Worm (Caenorhabditis elegans): ENCODE data around the gene C50F4.8.

The C50F4.8 gene

DNA sequence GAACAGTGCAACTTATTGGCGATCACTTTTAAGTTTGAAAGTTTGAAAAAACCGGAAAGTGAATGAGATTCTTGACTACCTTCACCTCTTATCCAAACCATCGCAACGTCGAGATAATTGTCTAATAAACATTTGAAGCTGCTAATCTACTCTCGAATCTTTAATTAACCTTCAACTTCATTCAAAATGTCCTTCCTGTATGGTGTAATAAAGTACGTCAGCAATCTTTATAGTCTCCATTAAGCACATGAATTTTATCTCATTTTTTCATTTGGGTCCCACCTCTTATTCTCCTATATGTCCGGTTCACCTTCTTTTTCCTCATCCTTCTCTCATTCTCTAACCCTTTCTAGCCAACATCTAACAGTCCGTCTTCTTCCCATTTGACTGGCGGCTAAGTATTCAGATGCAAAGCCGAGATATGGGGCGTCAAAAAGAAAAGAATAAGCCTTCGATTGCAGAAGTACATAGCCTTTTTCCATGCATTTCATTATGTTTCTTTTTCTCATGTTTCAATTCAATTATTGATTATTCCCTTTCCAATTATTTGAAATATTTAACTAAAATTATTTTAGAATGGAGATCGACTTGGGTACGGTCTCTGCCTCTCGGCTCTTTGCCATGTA lies 17.7 kb downstream of the C50F4.8 start, which contains the start of gene swt-5:
Gene swt-5 (plus strand): TSS at position 576 of the 626 bp plus-strand sequence.
- TF ChIP-seq nhr-25 (tag; optimal IDR thresholded peaks at IDR 0.05) (peak; percentile 65), R02D3.7 (tag; optimal IDR thresholded peaks at IDR 0.05) (no peak), elt-1 (tag; optimal IDR thresholded peaks at IDR 0.05) (peak; percentile 91)

DNA sequence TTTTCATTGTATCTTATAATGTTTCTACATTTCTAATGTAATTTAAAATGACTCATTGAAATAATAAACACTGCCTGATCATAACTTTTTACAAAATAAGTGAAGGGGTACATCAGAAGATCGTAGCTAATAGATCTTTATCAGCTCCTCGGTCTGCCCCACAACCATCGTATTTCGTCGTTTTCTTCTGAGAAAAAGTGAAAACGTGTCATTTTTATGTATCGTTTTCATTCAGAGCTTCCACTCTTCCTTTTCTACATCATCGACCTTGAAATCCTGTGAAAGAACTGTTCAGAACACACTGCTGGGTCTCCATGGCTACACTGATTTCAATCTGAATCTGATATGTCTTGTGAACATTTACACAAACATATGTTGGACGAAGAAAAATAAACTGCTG lies 19.4 kb downstream of the C50F4.8 start:
- TF ChIP-seq elt-1 (tag; optimal IDR thresholded peaks at IDR 0.05), result peak; percentile 62
- no peak for TF ChIP-seq nhr-43 (tag; optimal IDR thresholded peaks at IDR 0.05; ENCODE audit: poor library complexity, severe bottlenecking)
- TF ChIP-seq nhr-25 (tag; optimal IDR thresholded peaks at IDR 0.05), result peak; percentile 59

DNA sequence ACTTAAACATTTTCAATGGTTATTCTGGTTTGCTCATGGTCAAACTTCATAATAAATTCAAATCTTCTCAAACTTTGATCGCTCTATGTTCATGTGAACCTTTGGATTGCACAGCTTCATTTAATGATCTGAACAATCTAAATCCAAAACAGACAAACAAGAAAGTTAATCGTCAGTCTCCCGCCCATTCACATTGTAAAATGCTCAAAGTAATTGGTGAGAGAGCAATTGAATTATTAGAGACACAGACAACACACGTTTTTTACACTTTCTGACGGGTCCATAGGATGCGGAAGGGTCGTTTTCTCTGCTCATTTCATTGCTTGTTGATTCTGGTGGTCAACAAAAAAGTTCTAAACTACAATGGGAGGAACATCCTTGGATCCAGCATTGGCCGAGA lies 21.9 kb downstream of the C50F4.8 start, which contains the start of gene gsnl-1:
Gene gsnl-1 (plus strand): TSS at position 301 of the 400 bp plus-strand sequence.
- TF ChIP-seq skn-1 (tag; optimal IDR thresholded peaks at IDR 0.05) (no peak), lsy-12 (tag; optimal IDR thresholded peaks at IDR 0.05) (no peak), ztf-4 (tag; optimal IDR thresholded peaks at IDR 0.05) (no peak), ceh-9 (tag; optimal IDR thresholded peaks at IDR 0.05) (no peak), egl-5 (tag; optimal IDR thresholded peaks at IDR 0.05) (peak; percentile 13)

DNA sequence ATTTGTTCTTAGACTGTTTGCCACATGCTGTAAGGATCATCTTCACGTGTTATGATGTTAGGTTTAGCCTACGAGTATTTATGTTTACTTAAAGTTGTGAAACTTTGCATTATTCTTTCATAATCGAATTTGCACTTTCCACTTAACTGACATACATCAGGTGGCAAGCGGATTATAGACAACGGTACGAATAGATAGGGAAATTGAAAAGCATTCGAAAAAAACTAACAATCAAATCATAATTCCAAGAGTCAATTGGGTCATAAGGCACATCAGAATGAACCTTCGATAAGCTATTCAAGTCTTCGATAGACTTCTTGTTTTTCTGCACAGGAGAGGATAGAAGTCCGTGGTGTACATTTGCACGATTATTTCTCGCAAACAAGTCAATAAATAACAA lies 26.2 kb downstream of the C50F4.8 start:
- TF ChIP-seq ama-1 (optimal IDR thresholded peaks at IDR 0.05) (no peak), elt-2 (tag; optimal IDR thresholded peaks at IDR 0.05) (peak; percentile 69), pqm-1 (tag; optimal IDR thresholded peaks at IDR 0.05) (peak; percentile 75)

ce11 chrV:9491440-9492160 lies 27.1 kb downstream of the C50F4.8 start, which contains the start of gene K06A4.7:
Gene K06A4.7 (minus strand): TSS chrV:9491490.
- peak; percentile 44 for TF ChIP-seq jun-1 (tag; optimal IDR thresholded peaks at IDR 0.05)
- TF ChIP-seq pha-4 (tag; optimal IDR thresholded peaks at IDR 0.05), result peak; percentile 67
- TF ChIP-seq ztf-11 (tag; optimal IDR thresholded peaks at IDR 0.05), result no peak
- TF ChIP-seq elt-2 (tag; optimal IDR thresholded peaks at IDR 0.05), result peak; percentile 87
- TF ChIP-seq pqm-1 (tag; optimal IDR thresholded peaks at IDR 0.05), result peak; percentile 70

ce11 chrV:9489411-9489810 lies 29.2 kb downstream of the C50F4.8 start, which contains the start of gene K06A4.10:
Gene K06A4.10 (minus strand): TSS chrV:9489800.
- peak; percentile 72 for TF ChIP-seq elt-2 (tag; optimal IDR thresholded peaks at IDR 0.05)
- TF ChIP-seq jun-1 (tag; optimal IDR thresholded peaks at IDR 0.05), result peak; percentile 6
- no peak for TF ChIP-seq nhr-25 (tag; optimal IDR thresholded peaks at IDR 0.05)

DNA sequence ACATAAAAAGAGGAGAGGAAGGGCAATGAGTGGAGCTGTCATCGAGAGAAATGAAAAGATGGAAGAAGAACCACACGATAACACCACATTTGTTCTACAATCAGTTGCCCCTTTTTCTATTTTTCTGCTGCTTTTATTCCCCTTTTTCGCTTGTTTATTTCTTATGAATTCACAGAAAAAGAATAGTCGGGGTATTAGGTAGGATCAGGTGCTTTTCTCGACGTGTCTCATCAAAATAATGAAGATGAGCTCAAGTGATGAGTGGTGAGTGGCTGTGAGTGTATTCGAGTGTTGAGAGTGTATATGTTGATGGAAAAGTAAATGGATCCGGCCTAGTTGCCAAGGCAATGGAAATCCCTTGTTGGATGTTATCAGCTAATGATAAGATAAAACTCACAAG lies 33.2 kb downstream of the C50F4.8 start:
- TF ChIP-seq aly-2 (tag; optimal IDR thresholded peaks at IDR 0.05) (no peak), nhr-237 (tag; optimal IDR thresholded peaks at IDR 0.05) (no peak), ceh-9 (tag; optimal IDR thresholded peaks at IDR 0.05) (no peak), R02D3.7 (tag; optimal IDR thresholded peaks at IDR 0.05) (no peak), tbx-2 (tag; optimal IDR thresholded peaks at IDR 0.05) (no peak), nhr-11 (tag; optimal IDR thresholded peaks at IDR 0.05) (no peak), unc-39 (tag; optimal IDR thresholded peaks at IDR 0.05) (no peak), snpc-4 (tag; optimal IDR thresholded peaks at IDR 0.05) (no peak), elt-1 (tag; optimal IDR thresholded peaks at IDR 0.05) (no peak), pqm-1 (tag; optimal IDR thresholded peaks at IDR 0.05) (no peak), ztf-11 (tag; optimal IDR thresholded peaks at IDR 0.05) (no peak), nhr-23 (tag; optimal IDR thresholded peaks at IDR 0.05) (no peak), ceh-82 (tag; optimal IDR thresholded peaks at IDR 0.05) (no peak), zag-1 (tag; optimal IDR thresholded peaks at IDR 0.05) (no peak), mdl-1 (tag; optimal IDR thresholded peaks at IDR 0.05) (no peak), nhr-28 (tag; optimal IDR thresholded peaks at IDR 0.05) (no peak)

ce11 chrV:9483738-9484256 lies 34.9 kb downstream of the C50F4.8 start, which contains the start of gene K06A4.2:
Gene K06A4.2 (plus strand): TSS chrV:9484206.
- TF ChIP-seq fos-1 (tag; optimal IDR thresholded peaks at IDR 0.05), result no peak
- TF ChIP-seq fkh-10 (GFP tag; optimal IDR thresholded peaks at IDR 0.05), result peak; percentile 86
